Worm (Caenorhabditis elegans) whole organism, mixed stage, embryonic: Measurements from ENCODE around the gene fbxa-176.

Source experiments
- M03D4.4 ChIP-seq: sonication (generic microtip); optimal IDR thresholded peaks from 2 replicates; lab custom pipeline; 2017; ENCODE audit warnings: mild to moderate bottlenecking, missing genetic modification characterization, missing compliant biosample characterization
- bed-3 ChIP-seq: fragments of 200-800 bp; sonication (Bioruptor generic); optimal IDR thresholded peaks from 3 replicates; lab custom pipeline; 2018; ENCODE audit warnings: mild to moderate bottlenecking, missing genetic modification characterization, moderate library complexity, missing compliant biosample characterization
- blmp-1 ChIP-seq: fragments of 150-350 bp; optimal IDR thresholded peaks from 2 replicates; lab custom pipeline; 2014; ENCODE audit warnings: missing biosample characterization, missing genetic modification characterization
- ceh-39 ChIP-seq: fragments of 150-350 bp; optimal IDR thresholded peaks from 2 replicates; lab custom pipeline; 2014; ENCODE audit warnings: missing biosample characterization, missing genetic modification characterization
- ceh-43 ChIP-seq: fragments of 200-800 bp; sonication (Bioruptor generic); optimal IDR thresholded peaks from 2 replicates; lab custom pipeline; 2018; ENCODE audit warnings: mild to moderate bottlenecking, missing genetic modification characterization, moderate library complexity, missing compliant biosample characterization
- ceh-83 ChIP-seq: fragments of 200-800 bp; sonication (Bioruptor generic); optimal IDR thresholded peaks from 2 replicates; lab custom pipeline; 2018; ENCODE audit warnings: mild to moderate bottlenecking, missing genetic modification characterization, missing compliant biosample characterization
- cnd-1 ChIP-seq: fragments of 200-800 bp; sonication (Bioruptor generic); optimal IDR thresholded peaks from 2 replicates; lab custom pipeline; 2018; ENCODE audit warnings: mild to moderate bottlenecking, missing genetic modification characterization, missing compliant biosample characterization
- drap-1 ChIP-seq: fragments of 200-800 bp; sonication (Bioruptor generic); optimal IDR thresholded peaks from 3 replicates; lab custom pipeline; 2018; ENCODE audit warnings: mild to moderate bottlenecking, missing genetic modification characterization, missing compliant biosample characterization
- elt-1 ChIP-seq: sonication (generic microtip); optimal IDR thresholded peaks from 2 replicates; lab custom pipeline; 2017; ENCODE audit warnings: missing genetic modification characterization, mild to moderate bottlenecking, missing compliant biosample characterization, antibody characterized with exemption, moderate library complexity, borderline replicate concordance; ENCODE audit not compliant: insufficient read depth
- elt-3 ChIP-seq: fragments of 150-350 bp; optimal IDR thresholded peaks from 2 replicates; lab custom pipeline; 2014; ENCODE audit warnings: missing biosample characterization, missing genetic modification characterization
- flh-1 ChIP-seq: fragments of 200-800 bp; sonication (Bioruptor generic); optimal IDR thresholded peaks from 2 replicates; lab custom pipeline; 2018; ENCODE audit warnings: mild to moderate bottlenecking, missing genetic modification characterization, moderate library complexity, missing compliant biosample characterization
- hlh-1 ChIP-seq: fragments of 150-350 bp; optimal IDR thresholded peaks from 2 replicates; lab custom pipeline; 2014; ENCODE audit warnings: missing biosample characterization, missing genetic modification reagents, missing genetic modification characterization
- lin-13 ChIP-seq: fragments of 150-350 bp; optimal IDR thresholded peaks from 2 replicates; lab custom pipeline; 2014; ENCODE audit warnings: missing biosample characterization, missing genetic modification characterization
- lin-32 ChIP-seq: fragments of 200-800 bp; sonication (Bioruptor generic); optimal IDR thresholded peaks from 2 replicates; lab custom pipeline; 2018; ENCODE audit warnings: mild to moderate bottlenecking, missing genetic modification characterization, missing compliant biosample characterization
- lsy-2 ChIP-seq: fragments of 150-350 bp; optimal IDR thresholded peaks from 2 replicates; lab custom pipeline; 2014; ENCODE audit warnings: missing biosample characterization, missing genetic modification characterization
- mab-5 ChIP-seq: fragments of 150-350 bp; optimal IDR thresholded peaks from 2 replicates; lab custom pipeline; 2014; ENCODE audit warnings: missing biosample characterization, missing genetic modification characterization
- mls-2 ChIP-seq: sonication (generic microtip); optimal IDR thresholded peaks from 2 replicates; lab custom pipeline; 2016; ENCODE audit warnings: mild to moderate bottlenecking, missing genetic modification characterization, moderate library complexity, missing compliant biosample characterization
- nhr-12 ChIP-seq: fragments of 150-350 bp; optimal IDR thresholded peaks from 2 replicates; lab custom pipeline; 2014; ENCODE audit warnings: missing biosample characterization, missing genetic modification characterization
- nhr-2 ChIP-seq: fragments of 150-350 bp; optimal IDR thresholded peaks from 2 replicates; lab custom pipeline; 2014; ENCODE audit warnings: missing biosample characterization, missing genetic modification characterization
- nhr-237 ChIP-seq: fragments of 150-350 bp; optimal IDR thresholded peaks from 2 replicates; lab custom pipeline; 2014; ENCODE audit warnings: missing biosample characterization, missing genetic modification characterization
- nhr-28 ChIP-seq: fragments of 150-350 bp; optimal IDR thresholded peaks from 2 replicates; lab custom pipeline; 2014; ENCODE audit warnings: missing biosample characterization, missing genetic modification characterization
- nhr-76 ChIP-seq: sonication (generic microtip); optimal IDR thresholded peaks from 2 replicates; lab custom pipeline; 2017; ENCODE audit warnings: missing biosample characterization, missing genetic modification characterization
- pha-4 ChIP-seq: fragments of 150-350 bp; optimal IDR thresholded peaks from 2 replicates; lab custom pipeline; 2018; ENCODE audit warnings: missing biosample characterization, missing genetic modification reagents, missing genetic modification characterization
- sem-2 ChIP-seq: fragments of 200-800 bp; sonication (Bioruptor generic); optimal IDR thresholded peaks from 2 replicates; lab custom pipeline; 2018; ENCODE audit warnings: mild to moderate bottlenecking, missing genetic modification characterization, missing compliant biosample characterization
- snpc-4 ChIP-seq: fragments of 150-350 bp; optimal IDR thresholded peaks from 2 replicates; lab custom pipeline; 2014; ENCODE audit warnings: missing biosample characterization, missing genetic modification characterization
- sptf-1 ChIP-seq: sonication (generic microtip); optimal IDR thresholded peaks from 2 replicates; lab custom pipeline; 2017; ENCODE audit warnings: mild to moderate bottlenecking, missing genetic modification characterization, moderate library complexity, missing compliant biosample characterization
- unc-120 ChIP-seq: sonication (generic microtip); optimal IDR thresholded peaks from 2 replicates; lab custom pipeline; 2017; ENCODE audit warnings: missing genetic modification characterization, missing compliant biosample characterization; ENCODE audit not compliant: poor library complexity, severe bottlenecking
- zip-8 ChIP-seq: fragments of 150-350 bp; optimal IDR thresholded peaks from 2 replicates; lab custom pipeline; 2014; ENCODE audit warnings: missing biosample characterization, missing genetic modification characterization
- ztf-11 ChIP-seq: fragments of 150-350 bp; optimal IDR thresholded peaks from 2 replicates; lab custom pipeline; 2014; ENCODE audit warnings: missing biosample characterization, missing genetic modification characterization

Gene fbxa-176

DNA sequence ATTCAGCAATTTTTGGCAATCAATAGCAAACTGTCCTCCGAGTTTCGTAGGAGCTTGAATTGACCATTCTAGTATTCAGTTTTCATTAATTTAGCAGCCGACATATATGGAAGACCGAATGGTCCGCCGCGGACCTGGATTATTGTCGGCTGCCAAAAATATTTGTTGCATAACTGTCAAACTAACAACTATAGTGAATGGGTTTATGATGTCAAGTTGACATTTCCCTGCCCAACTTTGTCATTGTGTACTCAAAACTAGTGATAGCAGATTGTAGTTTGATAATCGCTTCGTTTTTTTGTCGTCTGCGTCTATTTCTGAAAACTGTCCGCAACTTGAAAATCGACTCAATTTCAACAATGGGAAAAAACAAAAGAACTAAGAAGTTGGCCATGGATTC, at the start of gene fbxa-176:
fbxa-176 (plus strand) TSS at position 314 of the 400 bp plus-strand sequence.
- TF ChIP-seq nhr-237 (tag; lab: Kevin White, UChicago): no peak
- no peak for TF ChIP-seq lin-13 (tag; lab: Kevin White, UChicago)
- no peak for TF ChIP-seq mab-5 (tag; lab: Kevin White, UChicago)
- TF ChIP-seq sptf-1 (tag; lab: Kevin White, UChicago): no peak
- TF ChIP-seq elt-1 (tag; lab: Kevin White, UChicago): no peak
- TF ChIP-seq unc-120 (tag; lab: Kevin White, UChicago): no peak
- TF ChIP-seq pha-4: no peak
- TF ChIP-seq nhr-12 (tag; lab: Kevin White, UChicago): no peak
- no peak for TF ChIP-seq elt-3
- TF ChIP-seq drap-1 (GFP tag; lab: Kevin White, UChicago): no peak
- no peak for TF ChIP-seq ceh-83 (GFP tag; lab: Kevin White, UChicago)
- TF ChIP-seq nhr-28: no peak
- no peak for TF ChIP-seq nhr-76 (tag; lab: Kevin White, UChicago)
- TF ChIP-seq, all 35 proteins: peak for 0

DNA sequence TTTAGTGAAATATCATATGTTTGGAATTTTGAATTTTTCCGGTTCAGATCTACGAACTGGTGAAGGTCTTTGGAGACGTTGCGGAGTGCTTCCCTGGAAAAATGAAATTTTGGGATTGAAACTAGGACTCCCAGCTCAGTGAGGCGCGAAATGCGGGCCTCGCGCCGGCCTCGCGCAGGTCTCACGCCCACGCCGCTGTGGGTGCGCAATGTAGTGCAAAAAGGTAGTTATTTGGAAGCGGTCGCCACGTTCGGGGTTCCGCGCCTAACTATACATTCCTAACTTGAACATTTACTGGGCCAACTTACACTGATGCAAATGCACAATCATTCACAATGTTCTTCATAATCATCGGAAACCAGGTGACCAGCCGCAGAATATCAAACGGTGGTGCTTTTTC, 49.4 kb upstream of the fbxa-176 start:
- TF ChIP-seq mls-2 (tag; lab: Kevin White, UChicago): no peak
- TF ChIP-seq mab-5 (tag; lab: Kevin White, UChicago): no peak
- no peak for TF ChIP-seq zip-8 (tag; lab: Kevin White, UChicago)
- TF ChIP-seq ceh-39: no peak
- no peak for TF ChIP-seq ceh-83 (GFP tag; lab: Kevin White, UChicago)
- no peak for TF ChIP-seq pha-4
- no peak for TF ChIP-seq hlh-1 (tag; lab: Kevin White, UChicago)
- no peak for TF ChIP-seq sem-2 (GFP tag; lab: Kevin White, UChicago)
- TF ChIP-seq nhr-76 (tag; lab: Kevin White, UChicago): no peak
- no peak for TF ChIP-seq snpc-4 (tag; lab: Kevin White, UChicago)

DNA sequence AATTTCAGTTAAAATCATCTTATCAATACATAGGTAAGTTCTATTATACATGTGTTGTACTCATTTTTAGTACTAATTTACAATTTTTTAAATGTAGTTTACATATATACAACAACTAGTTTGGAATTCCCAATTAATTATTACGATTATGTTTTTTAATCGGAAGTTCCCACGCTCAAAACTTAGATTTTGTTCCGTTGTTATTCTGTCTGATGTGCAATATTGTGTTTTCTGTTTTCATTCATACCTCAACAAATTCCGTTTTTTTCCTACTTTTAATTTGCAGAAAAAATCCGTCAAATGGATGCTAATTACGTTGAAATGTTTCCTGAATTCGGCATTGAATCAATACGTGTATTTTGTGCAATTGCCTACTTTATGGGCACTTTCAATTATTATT, 43.2 kb upstream of the fbxa-176 start, which contains the start of gene srw-31:
srw-31 (plus strand) TSS at position 301 of the 400 bp plus-strand sequence.
- no peak for TF ChIP-seq lin-13 (tag; lab: Kevin White, UChicago)
- TF ChIP-seq, all 35 proteins: peak for 0

DNA sequence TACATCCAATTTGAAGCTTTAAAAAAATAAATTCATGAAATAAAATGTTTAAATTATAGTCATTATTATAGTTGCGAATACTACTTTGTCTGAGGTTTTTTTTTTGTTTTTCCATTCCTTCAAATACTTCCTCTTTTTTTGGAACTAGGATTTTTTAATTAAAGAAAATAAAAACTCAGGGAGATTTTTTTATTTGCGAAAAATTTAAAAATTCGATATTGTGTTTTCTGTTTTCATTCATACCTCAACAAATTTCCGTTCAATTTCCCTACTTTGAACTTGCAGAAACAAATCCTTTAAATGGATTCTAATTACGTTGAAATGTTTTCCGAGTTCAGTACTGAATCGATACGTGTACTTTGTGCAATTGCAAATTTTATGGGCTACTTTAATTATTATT, 41.0 kb upstream of the fbxa-176 start, which contains the start of gene srw-32:
srw-32 (plus strand) TSS at position 301 of the 400 bp plus-strand sequence.
- no peak for TF ChIP-seq snpc-4 (tag; lab: Kevin White, UChicago)

DNA sequence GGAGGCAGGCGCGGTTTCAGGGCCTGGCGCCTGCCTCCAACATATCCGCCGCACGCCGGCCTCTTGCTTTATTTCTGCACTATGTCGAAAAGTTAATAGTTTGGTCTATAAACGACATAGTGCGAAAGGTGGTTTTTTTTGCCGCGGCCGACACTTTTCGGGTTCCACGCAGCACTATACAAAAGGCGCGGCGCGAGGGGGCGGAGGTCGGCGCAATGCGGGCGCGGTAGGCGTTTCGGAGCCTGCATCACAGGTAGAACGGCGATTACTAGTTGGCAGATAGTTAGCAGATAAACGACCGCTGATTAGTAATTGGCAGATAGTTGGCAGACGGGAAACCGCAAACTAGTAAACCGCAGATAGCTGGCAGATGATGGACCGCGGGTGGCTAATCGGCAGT, 36.7 kb upstream of the fbxa-176 start:
- no peak for TF ChIP-seq ztf-11 (tag; lab: Kevin White, UChicago)
- TF ChIP-seq sptf-1 (tag; lab: Kevin White, UChicago): no peak
- TF ChIP-seq hlh-1 (tag; lab: Kevin White, UChicago): no peak
- TF ChIP-seq snpc-4 (tag; lab: Kevin White, UChicago): no peak
- TF ChIP-seq lin-32: no peak
- TF ChIP-seq nhr-2 (tag; lab: Kevin White, UChicago): no peak
- TF ChIP-seq M03D4.4: no peak
- TF ChIP-seq ceh-39: no peak

DNA sequence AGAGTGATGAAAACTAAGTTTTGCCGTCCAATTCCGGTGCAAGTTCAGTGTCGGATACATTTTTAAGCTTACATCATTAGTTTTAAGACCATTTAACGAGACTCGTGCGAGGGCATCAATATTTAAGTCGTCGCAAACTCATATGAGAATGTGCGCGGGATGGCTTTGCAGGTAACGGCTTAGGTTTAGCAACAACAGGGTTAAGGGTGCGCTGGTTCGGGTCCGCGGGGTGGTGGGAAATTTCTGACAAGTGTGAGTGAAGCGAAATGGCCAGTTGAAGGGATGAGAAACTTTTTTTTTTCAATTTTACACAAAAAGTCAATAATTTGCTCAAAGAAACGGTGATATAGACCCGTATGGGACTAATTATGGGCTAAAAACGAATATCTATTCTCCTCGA, 35.6 kb upstream of the fbxa-176 start:
- TF ChIP-seq pha-4: no peak
- TF ChIP-seq lsy-2: no peak
- TF ChIP-seq nhr-12 (tag; lab: Kevin White, UChicago): no peak
- TF ChIP-seq blmp-1 (tag; lab: Kevin White, UChicago): no peak
- TF ChIP-seq M03D4.4: no peak
- TF ChIP-seq ceh-39: no peak
- TF ChIP-seq cnd-1 (tag; lab: Kevin White, UChicago): no peak
- TF ChIP-seq nhr-2 (tag; lab: Kevin White, UChicago): no peak
- no peak for TF ChIP-seq ceh-43 (GFP tag; lab: Kevin White, UChicago)
- no peak for TF ChIP-seq nhr-28
- no peak for TF ChIP-seq nhr-237 (tag; lab: Kevin White, UChicago)
- no peak for TF ChIP-seq sptf-1 (tag; lab: Kevin White, UChicago)
- no peak for TF ChIP-seq bed-3 (GFP tag; lab: Kevin White, UChicago)
- no peak for TF ChIP-seq elt-3
- TF ChIP-seq zip-8 (tag; lab: Kevin White, UChicago): no peak
- TF ChIP-seq flh-1 (GFP tag; lab: Kevin White, UChicago): no peak
